Worm (Caenorhabditis elegans) whole organism, midembryonic: ENCODE measurements around the gene kcc-1.

Experiments
- T22C8.4 ChIP-seq: fragments of 200-800 bp; sonication (Bioruptor generic); IDR thresholded peaks from 2 replicates; pipeline ENCODE4 v1.3.6; 2022; ENCODE audit warnings: missing genetic modification characterization, missing compliant biosample characterization
- cog-1 ChIP-seq: sonication (generic microtip); optimal IDR thresholded peaks from 2 replicates; lab custom pipeline; 2016; ENCODE audit warnings: missing genetic modification characterization, missing compliant biosample characterization
- flt-1 ChIP-seq: fragments of 200-800 bp; sonication (Bioruptor generic); IDR thresholded peaks from 2 replicates; pipeline ENCODE4 v1.3.6; 2022; ENCODE audit warnings: missing genetic modification characterization, missing compliant biosample characterization
- klf-2 ChIP-seq: fragments of 200-800 bp; sonication (Bioruptor generic); conservative IDR thresholded peaks from 2 replicates; pipeline ENCODE4 v1.3.6; 2022; ENCODE audit warnings: missing genetic modification reagents, missing genetic modification characterization, missing compliant biosample characterization
- med-1 ChIP-seq: sonication (generic microtip); optimal IDR thresholded peaks from 2 replicates; lab custom pipeline; 2017; ENCODE audit warnings: missing genetic modification characterization, mild to moderate bottlenecking, missing compliant biosample characterization, antibody characterized with exemption, missing genetic modification reagents; ENCODE audit not compliant: insufficient read depth
- ref-1 ChIP-seq: fragments of 200-800 bp; sonication (Bioruptor generic); conservative IDR thresholded peaks from 2 replicates; pipeline ENCODE4 v1.3.6; 2022; ENCODE audit warnings: missing genetic modification reagents, missing genetic modification characterization, missing compliant biosample characterization
- tab-1 ChIP-seq: fragments of 200-800 bp; sonication (Bioruptor generic); IDR thresholded peaks from 2 replicates; pipeline ENCODE4 v1.3.6; 2022; ENCODE audit warnings: missing genetic modification characterization, missing compliant biosample characterization
- ztf-23 ChIP-seq: fragments of 200-800 bp; sonication (Bioruptor generic); IDR thresholded peaks from 2 replicates; pipeline ENCODE4 v1.3.6; 2022; ENCODE audit warnings: missing genetic modification reagents, missing genetic modification characterization, missing compliant biosample characterization
- ztf-29 ChIP-seq: fragments of 200-800 bp; sonication (Bioruptor generic); IDR thresholded peaks from 2 replicates; pipeline ENCODE4 v1.3.6; 2022; ENCODE audit warnings: missing genetic modification reagents, missing genetic modification characterization, missing compliant biosample characterization

The kcc-1 gene

DNA sequence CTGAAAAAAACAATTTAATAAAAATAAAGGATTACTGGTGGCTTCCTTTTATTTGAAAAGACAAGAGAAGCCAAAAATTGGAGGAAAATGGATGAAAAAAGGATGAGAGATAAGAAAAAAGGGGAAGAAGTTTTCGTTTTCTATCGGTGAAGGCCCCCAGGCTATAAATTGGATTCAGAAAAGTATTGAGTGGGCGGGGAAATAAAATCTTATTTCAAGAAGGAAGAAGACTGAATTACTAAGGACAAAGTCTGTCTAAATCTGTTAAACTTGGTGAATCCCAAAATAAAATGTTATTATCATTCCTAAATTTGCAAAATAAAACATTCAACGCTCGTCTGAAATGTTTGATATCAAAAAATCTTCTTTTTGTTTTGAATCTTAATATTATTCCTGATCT is 16.0 kb downstream of the kcc-1 start:
- no peak for TF ChIP-seq flt-1
- TF ChIP-seq klf-2 (GFP tag; lab: Robert Waterston, UW): no peak
- no peak for TF ChIP-seq med-1 (GFP tag; lab: Kevin White, UChicago)
- no peak for TF ChIP-seq ztf-29 (GFP tag; lab: Robert Waterston, UW)
- TF ChIP-seq ref-1: no peak
- no peak for TF ChIP-seq ztf-23 (GFP tag; lab: Robert Waterston, UW)
- TF ChIP-seq T22C8.4 (GFP tag; lab: Robert Waterston, UW): no peak
- no peak for TF ChIP-seq tab-1 (GFP tag; lab: Robert Waterston, UW)
- no peak for TF ChIP-seq cog-1 (tag; lab: Kevin White, UChicago)

- TF ChIP-seq ztf-29 (GFP tag; lab: Robert Waterston, UW) (no peak), ref-1 (no peak), klf-2 (GFP tag; lab: Robert Waterston, UW) (no peak), tab-1 (GFP tag; lab: Robert Waterston, UW) (no peak), ztf-23 (GFP tag; lab: Robert Waterston, UW) (no peak), med-1 (GFP tag; lab: Kevin White, UChicago) (no peak), cog-1 (tag; lab: Kevin White, UChicago) (no peak), T22C8.4 (GFP tag; lab: Robert Waterston, UW) (no peak), flt-1 (no peak)
Measured at ce11 chrIV:7227072-7227471, 21.0 kb downstream of the kcc-1 start, which contains the start of gene R13A1.10. Gene R13A1.10, minus strand, starts transcription at chrIV:7227172.

ce11 chrIV:7228208-7228607 is 22.1 kb downstream of the kcc-1 start, which contains the start of gene D2024.5:
Gene D2024.5, minus strand, starts transcription at chrIV:7228308.
- TF ChIP-seq T22C8.4 (GFP tag; lab: Robert Waterston, UW) (no peak), tab-1 (GFP tag; lab: Robert Waterston, UW) (no peak), med-1 (GFP tag; lab: Kevin White, UChicago) (no peak), klf-2 (GFP tag; lab: Robert Waterston, UW) (no peak), cog-1 (tag; lab: Kevin White, UChicago) (no peak), ztf-23 (GFP tag; lab: Robert Waterston, UW) (no peak), ztf-29 (GFP tag; lab: Robert Waterston, UW) (no peak), flt-1 (no peak)

ce11 chrIV:7230198-7230597 is 24.1 kb downstream of the kcc-1 start, which contains the start of gene cap-1:
Gene cap-1, minus strand, starts transcription at chrIV:7230223.
- TF ChIP-seq cog-1 (tag; lab: Kevin White, UChicago) (peak; percentile 33), tab-1 (GFP tag; lab: Robert Waterston, UW) (no peak), T22C8.4 (GFP tag; lab: Robert Waterston, UW) (peak; percentile 78), flt-1 (peak; percentile 60)

ce11 chrIV:7230935-7231334 is 24.9 kb downstream of the kcc-1 start, which contains the start of gene D2024.4:
Gene D2024.4, plus strand, starts transcription at chrIV:7231235.
- no peak for TF ChIP-seq ztf-23 (GFP tag; lab: Robert Waterston, UW)
- no peak for TF ChIP-seq T22C8.4 (GFP tag; lab: Robert Waterston, UW)
- TF ChIP-seq cog-1 (tag; lab: Kevin White, UChicago): no peak
- no peak for TF ChIP-seq flt-1
- TF ChIP-seq ref-1: no peak
- no peak for TF ChIP-seq ztf-29 (GFP tag; lab: Robert Waterston, UW)
- no peak for TF ChIP-seq med-1 (GFP tag; lab: Kevin White, UChicago)
- TF ChIP-seq klf-2 (GFP tag; lab: Robert Waterston, UW): no peak
- no peak for TF ChIP-seq tab-1 (GFP tag; lab: Robert Waterston, UW)

- TF ChIP-seq ztf-23 (GFP tag; lab: Robert Waterston, UW) (no peak), med-1 (GFP tag; lab: Kevin White, UChicago) (no peak), ref-1 (no peak), cog-1 (tag; lab: Kevin White, UChicago) (no peak), flt-1 (no peak), tab-1 (GFP tag; lab: Robert Waterston, UW) (no peak), ztf-29 (GFP tag; lab: Robert Waterston, UW) (no peak), klf-2 (GFP tag; lab: Robert Waterston, UW) (no peak), T22C8.4 (GFP tag; lab: Robert Waterston, UW) (no peak)
Measured at ce11 chrIV:7233566-7234014, 27.5 kb downstream of the kcc-1 start.

ce11 chrIV:7234623-7235022 is 28.6 kb downstream of the kcc-1 start:
- TF ChIP-seq klf-2 (GFP tag; lab: Robert Waterston, UW) (no peak), cog-1 (tag; lab: Kevin White, UChicago) (no peak), ztf-29 (GFP tag; lab: Robert Waterston, UW) (no peak), ref-1 (no peak)

- TF ChIP-seq ztf-23 (GFP tag; lab: Robert Waterston, UW): peak; percentile 55; the same call in 1 of the 2 replicates
- peak; percentile 58 for TF ChIP-seq cog-1 (tag; lab: Kevin White, UChicago)
- TF ChIP-seq klf-2 (GFP tag; lab: Robert Waterston, UW): no peak
- TF ChIP-seq tab-1 (GFP tag; lab: Robert Waterston, UW): 0 out of 2 replicates have a peak, but pooled peaks have one; percentile 52
- TF ChIP-seq ztf-29 (GFP tag; lab: Robert Waterston, UW): no peak
- TF ChIP-seq flt-1: peak; percentile 68
Measured at ce11 chrIV:7235382-7235917, 29.4 kb downstream of the kcc-1 start.

DNA sequence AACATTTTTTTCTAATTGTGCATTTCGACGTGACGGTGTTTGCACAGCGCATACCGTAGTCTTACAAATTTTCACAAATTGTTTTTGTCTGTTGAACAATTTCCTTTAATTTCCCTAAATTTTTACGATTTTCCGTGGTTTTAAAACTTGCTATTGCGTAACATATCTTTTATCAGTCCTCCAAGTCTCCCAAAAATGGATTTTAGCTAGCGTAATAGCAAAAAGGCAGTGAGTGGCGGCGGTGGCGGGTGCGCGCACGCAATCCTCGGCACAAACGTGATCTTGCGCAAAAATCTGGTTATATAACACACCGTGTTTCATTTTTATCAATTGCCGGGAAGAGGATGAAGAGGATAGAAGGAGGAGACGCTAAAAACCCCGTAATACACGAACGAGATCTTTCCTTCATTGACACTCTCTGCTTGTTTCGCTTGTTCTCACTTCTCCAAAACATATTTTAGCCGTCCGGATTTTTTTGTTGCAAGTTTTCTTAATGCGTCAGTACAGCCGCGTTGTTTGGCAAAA is 30.2 kb downstream of the kcc-1 start:
- TF ChIP-seq klf-2 (GFP tag; lab: Robert Waterston, UW) (no peak), T22C8.4 (GFP tag; lab: Robert Waterston, UW) (no peak), med-1 (GFP tag; lab: Kevin White, UChicago) (no peak), flt-1 (no peak), ztf-29 (GFP tag; lab: Robert Waterston, UW) (no peak), ref-1 (no peak), tab-1 (GFP tag; lab: Robert Waterston, UW) (no peak), cog-1 (tag; lab: Kevin White, UChicago) (no peak), ztf-23 (GFP tag; lab: Robert Waterston, UW) (no peak)
